Worm (Caenorhabditis elegans): Measurements from ENCODE around the gene Y55F3AM.11.
A peak's percentile ranks its signal among the peaks of the same experiment; 100 is the strongest.

Gene Y55F3AM.11

DNA sequence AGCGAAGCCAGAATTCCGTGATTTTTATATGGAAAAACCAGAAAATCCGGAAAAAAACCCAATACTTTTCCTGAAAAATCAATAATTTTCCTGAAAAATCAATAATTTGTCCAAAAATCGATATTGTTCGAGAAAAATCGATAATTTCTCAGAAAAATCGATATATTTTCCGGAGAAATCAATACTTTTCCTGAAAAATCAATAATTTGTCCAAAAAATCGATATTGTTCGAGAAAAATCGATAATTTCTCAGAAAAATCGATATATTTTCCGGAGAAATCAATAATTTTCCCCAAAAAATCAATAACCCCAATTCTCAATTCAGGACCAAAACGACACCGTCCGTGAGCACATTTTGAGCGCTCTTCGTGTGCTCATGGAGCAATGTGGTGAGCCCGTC lies 43.7 kb downstream of the Y55F3AM.11 start:
- TF ChIP-seq blmp-1 (tag; optimal IDR thresholded peaks at IDR 0.05; ENCODE audit: insufficient read depth) (no peak), alr-1 (tag; optimal IDR thresholded peaks at IDR 0.05) (no peak)

ce11 chrIV:999675-1000074 lies 44.5 kb downstream of the Y55F3AM.11 start:
- TF ChIP-seq C34F6.9 (tag; optimal IDR thresholded peaks at IDR 0.05) (no peak), nhr-21 (tag; optimal IDR thresholded peaks at IDR 0.05) (no peak)

- no peak for TF ChIP-seq nhr-11 (tag; optimal IDR thresholded peaks at IDR 0.05)
- no peak for TF ChIP-seq dmd-4 (tag; optimal IDR thresholded peaks at IDR 0.05)
- no peak for TF ChIP-seq aly-2 (tag; optimal IDR thresholded peaks at IDR 0.05)
- no peak for TF ChIP-seq snpc-4 (tag; optimal IDR thresholded peaks at IDR 0.05)
- TF ChIP-seq egl-27 (tag; optimal IDR thresholded peaks at IDR 0.05), result no peak
- TF ChIP-seq nhr-21 (tag; optimal IDR thresholded peaks at IDR 0.05), result no peak
- no peak for TF ChIP-seq nhr-12 (tag; optimal IDR thresholded peaks at IDR 0.05)
- TF ChIP-seq ceh-16 (tag; optimal IDR thresholded peaks at IDR 0.05), result no peak
- no peak for TF ChIP-seq crh-2 (tag; optimal IDR thresholded peaks at IDR 0.05)
Observed at ce11 chrIV:998914-999313, 45.3 kb downstream of the Y55F3AM.11 start, which contains the start of gene Y55F3AM.5. Gene Y55F3AM.5, plus strand, starts transcription at chrIV:999214.

DNA sequence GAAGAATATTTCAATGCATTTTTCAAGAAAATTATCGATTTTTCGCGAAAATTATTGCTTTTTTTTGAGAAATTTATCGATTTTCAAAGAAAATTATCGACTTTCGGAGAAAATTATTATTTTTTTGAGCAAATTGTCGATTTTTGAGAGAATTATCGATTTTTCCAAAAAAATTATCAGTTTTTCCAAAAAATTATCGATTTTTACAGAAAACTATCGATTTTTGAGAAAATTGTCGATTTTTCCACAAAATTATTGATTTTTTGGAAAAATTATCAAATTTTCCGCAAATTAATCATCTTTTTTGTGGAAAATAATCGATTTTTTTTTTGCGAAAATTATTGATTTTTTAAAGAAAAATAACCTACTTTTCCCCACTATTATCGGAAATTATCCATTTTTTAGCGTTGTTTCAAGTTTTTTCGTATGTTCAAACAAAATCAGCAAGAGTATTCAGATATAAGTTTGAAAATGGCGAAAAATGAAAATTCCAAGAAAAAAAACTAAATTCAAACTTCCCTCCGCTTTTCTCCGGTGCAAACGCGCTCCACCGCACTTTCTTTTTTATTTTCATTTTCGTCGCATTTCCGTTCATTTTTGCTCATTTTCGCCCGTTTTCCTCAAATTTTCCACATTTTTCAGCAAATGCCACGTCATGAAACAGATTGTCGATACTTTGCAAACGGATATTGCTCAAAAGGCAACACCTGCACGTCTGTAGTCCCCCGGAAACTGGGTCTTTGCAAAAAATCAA lies 52.4 kb downstream of the Y55F3AM.11 start, which contains the start of gene lep-2:
TSS of gene lep-2 (plus strand) at position 637 of the 754 bp plus-strand sequence.
- TF ChIP-seq lin-39 (tag; optimal IDR thresholded peaks at IDR 0.05) (no peak), nhr-237 (tag; optimal IDR thresholded peaks at IDR 0.05) (no peak), nhr-77 (tag; optimal IDR thresholded peaks at IDR 0.05) (no peak), aly-2 (tag; optimal IDR thresholded peaks at IDR 0.05) (no peak), ceh-82 (tag; optimal IDR thresholded peaks at IDR 0.05) (no peak), lsy-2 (tag; optimal IDR thresholded peaks at IDR 0.05) (peak; percentile 1 to 50), nhr-129 (tag; optimal IDR thresholded peaks at IDR 0.05) (peak; percentile 18), sem-4 (tag; optimal IDR thresholded peaks at IDR 0.05) (no peak), ztf-11 (tag; optimal IDR thresholded peaks at IDR 0.05) (no peak), mab-5 (tag; optimal IDR thresholded peaks at IDR 0.05) (no peak), unc-55 (GFP tag; optimal IDR thresholded peaks at IDR 0.05) (peak; percentile 41), gmeb-1 (tag; optimal IDR thresholded peaks at IDR 0.05) (peak; percentile 90), nhr-11 (tag; optimal IDR thresholded peaks at IDR 0.05) (no peak), C34F6.9 (tag; optimal IDR thresholded peaks at IDR 0.05) (peak; percentile 38), nhr-10 (tag; optimal IDR thresholded peaks at IDR 0.05) (no peak)

DNA sequence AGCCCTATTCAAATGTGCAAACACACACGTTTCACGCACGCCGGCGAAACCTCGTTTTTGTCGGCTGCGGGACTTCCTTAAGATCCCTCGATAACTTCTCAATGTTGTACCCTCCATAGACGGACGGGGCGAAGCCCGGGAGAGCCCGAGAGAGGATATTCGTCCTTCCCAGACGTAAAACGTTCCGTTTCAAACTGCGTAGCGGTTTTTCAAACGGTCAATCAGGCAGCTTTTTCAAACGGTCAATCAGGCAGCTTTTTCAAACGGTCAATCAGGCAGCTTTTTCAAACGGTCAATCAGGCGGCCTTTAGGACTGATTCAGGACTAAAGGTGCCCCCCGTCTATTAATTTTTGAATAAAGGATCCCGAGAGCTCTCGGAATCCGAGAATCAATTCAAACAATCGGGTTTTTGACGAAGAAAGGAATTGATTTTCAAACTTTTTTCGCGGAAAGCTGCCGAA lies 53.0 kb downstream of the Y55F3AM.11 start:
- TF ChIP-seq unc-55 (GFP tag; optimal IDR thresholded peaks at IDR 0.05) (peak; percentile 21), lsy-2 (tag; optimal IDR thresholded peaks at IDR 0.05) (peak in 1 of 2 experiments; percentile 9), ceh-82 (tag; optimal IDR thresholded peaks at IDR 0.05) (no peak), ztf-11 (tag; optimal IDR thresholded peaks at IDR 0.05) (no peak), nhr-12 (tag; optimal IDR thresholded peaks at IDR 0.05) (no peak), ama-1 (optimal IDR thresholded peaks at IDR 0.05) (peak; percentile 65), nhr-77 (tag; optimal IDR thresholded peaks at IDR 0.05) (no peak), Y55F3AM.14 (GFP tag; optimal IDR thresholded peaks at IDR 0.05) (no peak), snpc-4 (tag; optimal IDR thresholded peaks at IDR 0.05) (peak; percentile 92), gmeb-1 (tag; optimal IDR thresholded peaks at IDR 0.05) (no peak), nhr-11 (tag; optimal IDR thresholded peaks at IDR 0.05) (no peak), ztf-4 (tag; optimal IDR thresholded peaks at IDR 0.05) (no peak), nhr-129 (tag; optimal IDR thresholded peaks at IDR 0.05) (no peak), sem-4 (tag; optimal IDR thresholded peaks at IDR 0.05) (no peak), sma-3 (GFP tag; optimal IDR thresholded peaks at IDR 0.05) (no peak)

ce11 chrIV:990352-990751 lies 53.8 kb downstream of the Y55F3AM.11 start, which contains the start of gene egrh-2:
Gene egrh-2, minus strand, starts transcription at chrIV:990452.
- TF ChIP-seq nhr-12 (tag; optimal IDR thresholded peaks at IDR 0.05) (no peak), nhr-11 (tag; optimal IDR thresholded peaks at IDR 0.05) (no peak), sma-3 (GFP tag; optimal IDR thresholded peaks at IDR 0.05) (no peak), blmp-1 (tag; optimal IDR thresholded peaks at IDR 0.05; ENCODE audit: insufficient read depth) (no peak), nhr-129 (tag; optimal IDR thresholded peaks at IDR 0.05) (no peak), nhr-10 (tag; optimal IDR thresholded peaks at IDR 0.05) (no peak), nhr-25 (tag; optimal IDR thresholded peaks at IDR 0.05) (no peak), ztf-11 (tag; optimal IDR thresholded peaks at IDR 0.05) (no peak), mab-5 (tag; optimal IDR thresholded peaks at IDR 0.05) (no peak), R02D3.7 (tag; optimal IDR thresholded peaks at IDR 0.05) (no peak), alr-1 (tag; optimal IDR thresholded peaks at IDR 0.05) (no peak), gmeb-1 (tag; optimal IDR thresholded peaks at IDR 0.05) (no peak), skn-1 (tag; optimal IDR thresholded peaks at IDR 0.05) (no peak), lin-11 (tag; optimal IDR thresholded peaks at IDR 0.05) (no peak), nhr-23 (tag; optimal IDR thresholded peaks at IDR 0.05) (no peak), sma-9 (GFP tag; optimal IDR thresholded peaks at IDR 0.05) (no peak), sma-9 (tag; optimal IDR thresholded peaks at IDR 0.05) (no peak), unc-39 (tag; optimal IDR thresholded peaks at IDR 0.05) (no peak), F13H6.1 (tag; optimal IDR thresholded peaks at IDR 0.05) (no peak)
